Worm (Caenorhabditis elegans) whole organism, L1 larva: ENCODE data around the gene str-77.

Experiments
- F16B12.6 ChIP-seq: fragments of 150-350 bp; optimal IDR thresholded peaks from 2 replicates; lab custom pipeline; 2014; ENCODE audit warnings: missing biosample characterization, missing genetic modification characterization
- Y116A8C.19 ChIP-seq: sonication (generic microtip); optimal IDR thresholded peaks from 2 replicates; lab custom pipeline; 2016; ENCODE audit warnings: missing compliant biosample characterization, missing genetic modification characterization, borderline replicate concordance
- alr-1 ChIP-seq: fragments of 200-800 bp; sonication (Bioruptor generic); optimal IDR thresholded peaks from 2 replicates; lab custom pipeline; 2018; ENCODE audit warnings: borderline replicate concordance, mild to moderate bottlenecking, missing genetic modification characterization, missing compliant biosample characterization
- ama-1 ChIP-seq: fragments of 150-350 bp; optimal IDR thresholded peaks from 2 replicates; lab custom pipeline; 2014
- ceh-63 ChIP-seq: fragments of 200-800 bp; sonication (Bioruptor generic); optimal IDR thresholded peaks from 2 replicates; lab custom pipeline; 2018; ENCODE audit warnings: mild to moderate bottlenecking, missing genetic modification characterization, missing compliant biosample characterization
- ceh-90 ChIP-seq: sonication (generic microtip); optimal IDR thresholded peaks from 2 replicates; lab custom pipeline; 2016; ENCODE audit warnings: missing genetic modification characterization, missing compliant biosample characterization
- ces-1 ChIP-seq: fragments of 150-350 bp; optimal IDR thresholded peaks from 2 replicates; lab custom pipeline; 2014; ENCODE audit warnings: missing biosample characterization, missing genetic modification reagents, missing genetic modification characterization
- dpl-1 ChIP-seq, 3 experiments: fragments of 150-350 bp in 2 of 3; sonication (generic microtip) in 1 of 3; optimal IDR thresholded peaks; 2 replicates each; lab custom pipeline; 2014 to 2017; ENCODE audit warnings: missing biosample characterization in 3 of 3, missing genetic modification characterization in 3 of 3, missing genetic modification reagents in 3 of 3
- dsc-1 ChIP-seq: sonication (generic microtip); optimal IDR thresholded peaks from 2 replicates; lab custom pipeline; 2016; ENCODE audit warnings: mild to moderate bottlenecking, missing genetic modification characterization, missing compliant biosample characterization
- efl-1 ChIP-seq, 4 experiments: fragments of 150-350 bp; optimal IDR thresholded peaks in 3 of 4; peaks in 1 of 4; 1 replicate in 1 of 4; 2 replicates in 3 of 4; lab custom pipeline; 2014; ENCODE audit warnings: missing biosample characterization in 2 of 4, missing genetic modification characterization in 2 of 4, missing genetic modification reagents in 2 of 4
- efl-3 ChIP-seq: fragments of 200-800 bp; sonication (Bioruptor generic); optimal IDR thresholded peaks from 2 replicates; lab custom pipeline; 2018; ENCODE audit warnings: mild to moderate bottlenecking, missing genetic modification characterization, missing compliant biosample characterization
- elt-2 ChIP-seq: sonication (generic microtip); optimal IDR thresholded peaks from 2 replicates; lab custom pipeline; 2016; ENCODE audit warnings: missing genetic modification characterization, mild to moderate bottlenecking, inconsistent platforms, missing compliant biosample characterization, missing genetic modification reagents
- elt-3 ChIP-seq, 6 experiments: fragments of 150-350 bp in 1 of 6; sonication (generic microtip); optimal IDR thresholded peaks; 2 replicates each; lab custom pipeline; 2017 to 2018; ENCODE audit warnings: missing biosample characterization in 6 of 6, missing genetic modification characterization in 6 of 6, inconsistent platforms in 1 of 6
- fkh-10 ChIP-seq: sonication (generic microtip); optimal IDR thresholded peaks from 2 replicates; lab custom pipeline; 2017; ENCODE audit warnings: missing biosample characterization, missing genetic modification reagents, missing genetic modification characterization
- fkh-4 ChIP-seq: sonication (generic microtip); optimal IDR thresholded peaks from 2 replicates; lab custom pipeline; 2016; ENCODE audit warnings: missing compliant biosample characterization, missing genetic modification characterization, borderline replicate concordance
- hlh-17 ChIP-seq: fragments of 200-800 bp; sonication (Bioruptor generic); optimal IDR thresholded peaks from 2 replicates; lab custom pipeline; 2018; ENCODE audit warnings: missing genetic modification characterization, mild to moderate bottlenecking, missing compliant biosample characterization, moderate library complexity, borderline replicate concordance
- hpl-2 ChIP-seq: fragments of 150-350 bp; optimal IDR thresholded peaks from 2 replicates; lab custom pipeline; 2014; ENCODE audit warnings: missing biosample characterization, missing genetic modification reagents, missing genetic modification characterization
- irx-1 ChIP-seq: sonication (generic microtip); optimal IDR thresholded peaks from 2 replicates; lab custom pipeline; 2016; ENCODE audit warnings: missing genetic modification characterization, missing compliant biosample characterization
- lin-14 ChIP-seq: fragments of 200-800 bp; sonication (Bioruptor generic); optimal IDR thresholded peaks from 2 replicates; lab custom pipeline; 2018; ENCODE audit warnings: mild to moderate bottlenecking, missing genetic modification characterization, moderate library complexity, missing compliant biosample characterization
- lin-15B ChIP-seq: fragments of 150-350 bp; sonication (generic microtip); optimal IDR thresholded peaks from 3 replicates; lab custom pipeline; 2014; ENCODE audit warnings: missing biosample characterization, missing genetic modification characterization
- lin-35 ChIP-seq, 2 experiments: fragments of 150-350 bp; optimal IDR thresholded peaks; 2 replicates each; lab custom pipeline; 2014; ENCODE audit warnings: missing biosample characterization in 2 of 2, missing genetic modification characterization in 2 of 2, missing genetic modification reagents in 2 of 2
- lsy-2 ChIP-seq, 2 experiments: fragments of 150-350 bp; optimal IDR thresholded peaks; 2 replicates each; lab custom pipeline; 2014; ENCODE audit warnings: missing biosample characterization in 2 of 2, missing genetic modification characterization in 2 of 2
- mep-1 ChIP-seq: fragments of 150-350 bp; optimal IDR thresholded peaks from 2 replicates; lab custom pipeline; 2014; ENCODE audit warnings: missing biosample characterization, missing genetic modification characterization
- nhr-19 ChIP-seq: fragments of 200-800 bp; sonication (Bioruptor generic); conservative IDR thresholded peaks from 2 replicates; pipeline ENCODE4 v1.3.6; 2022; ENCODE audit warnings: missing genetic modification characterization, missing compliant biosample characterization
- nhr-20 ChIP-seq: sonication (generic microtip); optimal IDR thresholded peaks from 2 replicates; lab custom pipeline; 2016; ENCODE audit warnings: mild to moderate bottlenecking, missing genetic modification characterization, missing compliant biosample characterization
- nhr-28 ChIP-seq: fragments of 150-350 bp; optimal IDR thresholded peaks from 2 replicates; lab custom pipeline; 2014; ENCODE audit warnings: missing biosample characterization, missing genetic modification characterization
- nhr-47 ChIP-seq: sonication (generic microtip); optimal IDR thresholded peaks from 2 replicates; lab custom pipeline; 2016; ENCODE audit warnings: mild to moderate bottlenecking, missing genetic modification characterization, moderate library complexity, missing compliant biosample characterization
- nhr-71 ChIP-seq: sonication (generic microtip); optimal IDR thresholded peaks from 2 replicates; lab custom pipeline; 2016; ENCODE audit warnings: mild to moderate bottlenecking, missing genetic modification characterization, moderate library complexity, missing compliant biosample characterization
- nhr-76 ChIP-seq: sonication (generic microtip); optimal IDR thresholded peaks from 2 replicates; lab custom pipeline; 2017; ENCODE audit warnings: missing biosample characterization, missing genetic modification characterization
- nhr-90 ChIP-seq: sonication (generic microtip); optimal IDR thresholded peaks from 2 replicates; lab custom pipeline; 2016; ENCODE audit warnings: mild to moderate bottlenecking, missing genetic modification characterization, missing compliant biosample characterization; ENCODE audit not compliant: poor library complexity
- pag-3 ChIP-seq: sonication (generic microtip); optimal IDR thresholded peaks from 2 replicates; lab custom pipeline; 2017; ENCODE audit warnings: missing genetic modification characterization, mild to moderate bottlenecking, missing compliant biosample characterization, antibody characterized with exemption, borderline replicate concordance; ENCODE audit not compliant: insufficient read depth
- pax-3 ChIP-seq: fragments of 200-800 bp; sonication (Bioruptor generic); optimal IDR thresholded peaks from 2 replicates; lab custom pipeline; 2018; ENCODE audit warnings: mild to moderate bottlenecking, missing genetic modification characterization, moderate library complexity, missing compliant biosample characterization
- skn-1 ChIP-seq: fragments of 150-350 bp; optimal IDR thresholded peaks from 2 replicates; lab custom pipeline; 2014; ENCODE audit warnings: missing biosample characterization, missing genetic modification characterization
- sup-37 ChIP-seq: fragments of 200-800 bp; sonication (Bioruptor generic); optimal IDR thresholded peaks from 2 replicates; lab custom pipeline; 2018; ENCODE audit warnings: mild to moderate bottlenecking, missing genetic modification characterization, missing compliant biosample characterization
- swsn-7 ChIP-seq: sonication (generic microtip); optimal IDR thresholded peaks from 2 replicates; lab custom pipeline; 2016; ENCODE audit warnings: missing genetic modification characterization, missing compliant biosample characterization
- tlp-1 ChIP-seq: fragments of 150-350 bp; optimal IDR thresholded peaks from 2 replicates; lab custom pipeline; 2014; ENCODE audit warnings: missing biosample characterization, missing genetic modification characterization
- ztf-11 ChIP-seq, 2 experiments: sonication (generic microtip); optimal IDR thresholded peaks; 2 replicates each; lab custom pipeline; 2016 to 2017; ENCODE audit warnings: missing genetic modification characterization in 2 of 2, missing biosample characterization in 1 of 2, missing compliant biosample characterization in 1 of 2
- ztf-4 ChIP-seq: fragments of 150-350 bp; optimal IDR thresholded peaks from 2 replicates; lab custom pipeline; 2014; ENCODE audit warnings: missing biosample characterization, missing genetic modification characterization

str-77 gene

ce11 chrV:17746959-17747358 is 28.2 kb downstream of the str-77 start, which contains the start of gene twk-36:
Gene twk-36 (minus strand): TSS chrV:17747059.
- TF ChIP-seq lin-15B (no peak), irx-1 (tag; lab: Kevin White, UChicago) (no peak), F16B12.6 (tag; lab: Kevin White, UChicago) (no peak), nhr-47 (tag; lab: Kevin White, UChicago) (no peak), alr-1 (tag; lab: Kevin White, UChicago) (no peak), nhr-90 (tag; lab: Kevin White, UChicago) (no peak), swsn-7 (no peak), ama-1 (lab: Kevin White, UChicago) (no peak), ceh-63 (GFP tag; lab: Kevin White, UChicago) (no peak), nhr-19 (GFP tag; lab: Robert Waterston, UW) (no peak), skn-1 (tag; lab: Kevin White, UChicago) (no peak), elt-2 (tag; lab: Kevin White, UChicago) (no peak)
- TF ChIP-seq, all 84 proteins: peak for 0

ce11 chrV:17749181-17749580 is 30.4 kb downstream of the str-77 start, which contains the start of gene R12G8.1:
Gene R12G8.1 (minus strand): TSS chrV:17749243.
- TF ChIP-seq nhr-71 (tag; lab: Kevin White, UChicago) (peak; percentile 51), lsy-2 (tag; optimal IDR thresholded peaks at IDR 0.05; lab: Kevin White, UChicago) (peak in 1 of 2 experiments; percentile 1), mep-1 (no peak), nhr-76 (tag; lab: Kevin White, UChicago) (no peak), nhr-28 (tag; lab: Kevin White, UChicago) (no peak), efl-1 (optimal IDR thresholded peaks at IDR 0.05; lab: Kevin White, UChicago) (no peak), efl-1 (GFP tag; optimal IDR thresholded peaks at IDR 0.05 in 1 of 2; lab: Kevin White, UChicago) (peak in 1 of 2 experiments; percentile 74), Y116A8C.19 (no peak), lin-14 (peak; percentile 78), fkh-10 (GFP tag; lab: Kevin White, UChicago) (peak; percentile 89), ces-1 (GFP tag; lab: Kevin White, UChicago) (peak; percentile 66)

ce11 chrV:17752340-17752739 is 33.6 kb downstream of the str-77 start:
- TF ChIP-seq lin-14: peak; percentile 39
- peak in 1 of 2 experiments; percentile 1 for TF ChIP-seq lin-35 (GFP tag; optimal IDR thresholded peaks at IDR 0.05; lab: Kevin White, UChicago)
- no peak for TF ChIP-seq ztf-11 (tag; optimal IDR thresholded peaks at IDR 0.05; lab: Kevin White, UChicago)
- TF ChIP-seq swsn-7: no peak
- no peak for TF ChIP-seq efl-3
- no peak for TF ChIP-seq elt-3 (tag; optimal IDR thresholded peaks at IDR 0.05; lab: Kevin White, UChicago)
- peak; percentile 71 for TF ChIP-seq elt-2 (tag; lab: Kevin White, UChicago)
- no peak for TF ChIP-seq ztf-4 (tag; lab: Kevin White, UChicago)
- TF ChIP-seq nhr-20: peak; percentile 7
- TF ChIP-seq sup-37: no peak
- TF ChIP-seq nhr-71 (tag; lab: Kevin White, UChicago): no peak
- no peak for TF ChIP-seq nhr-47 (tag; lab: Kevin White, UChicago)

ce11 chrV:17754999-17755398 is 36.3 kb downstream of the str-77 start:
- TF ChIP-seq elt-2 (tag; lab: Kevin White, UChicago): peak; percentile 52
- no peak for TF ChIP-seq lin-35 (GFP tag; optimal IDR thresholded peaks at IDR 0.05; lab: Kevin White, UChicago)
- no peak for TF ChIP-seq pax-3 (tag; lab: Kevin White, UChicago)
- TF ChIP-seq ceh-90: no peak
- peak; percentile 32 for TF ChIP-seq tlp-1
- TF ChIP-seq hpl-2 (GFP tag; lab: Kevin White, UChicago): no peak
- TF ChIP-seq, all 84 proteins: peak for 2

- no peak for TF ChIP-seq dpl-1 (GFP tag; optimal IDR thresholded peaks at IDR 0.05; lab: Kevin White, UChicago)
- TF ChIP-seq dsc-1 (tag; lab: Kevin White, UChicago): no peak
- TF ChIP-seq fkh-4: no peak
- no peak for TF ChIP-seq hlh-17 (GFP tag; lab: Kevin White, UChicago)
- TF ChIP-seq nhr-90 (tag; lab: Kevin White, UChicago): no peak
- TF ChIP-seq pax-3 (tag; lab: Kevin White, UChicago): no peak
- TF ChIP-seq pag-3 (tag; lab: Kevin White, UChicago): no peak
Measured at ce11 chrV:17755592-17755991, 36.8 kb downstream of the str-77 start, which contains the start of gene pgp-9. Gene pgp-9 (plus strand): TSS chrV:17755892.
